Fruit fly (Drosophila melanogaster) whole organism, embryonic: ENCODE measurements around the gene H2.0.

Source experiments
- Atf3 ChIP-seq: fragments of 200-800 bp; sonication (Bioruptor generic); optimal IDR thresholded peaks from 3 replicates; lab custom pipeline; 2016; ENCODE audit warnings: missing biosample characterization, missing genetic modification characterization
- Atf6 ChIP-seq: fragments of 200-800 bp; sonication (Bioruptor generic); IDR thresholded peaks from 2 replicates; pipeline ENCODE4 v1.3.6; 2022; ENCODE audit warnings: missing biosample characterization, missing genetic modification characterization
- BEAF-32 ChIP-seq: fragments of 200-800 bp; sonication (Bioruptor generic); optimal IDR thresholded peaks from 3 replicates; lab custom pipeline; 2017; ENCODE audit warnings: missing biosample characterization, missing genetic modification characterization, mild to moderate bottlenecking, moderate library complexity, missing genetic modification reagents
- CG11456 ChIP-seq: fragments of 200-800 bp; sonication (Bioruptor generic); IDR thresholded peaks from 3 replicates; pipeline ENCODE4 v1.3.6; 2022; ENCODE audit warnings: missing biosample characterization, missing genetic modification characterization
- CG12391 ChIP-seq: fragments of 200-800 bp; sonication (Bioruptor generic); optimal IDR thresholded peaks from 3 replicates; lab custom pipeline; 2018; ENCODE audit warnings: missing biosample characterization, mild to moderate bottlenecking, missing genetic modification characterization, moderate library complexity
- CG13296 ChIP-seq: fragments of 200-800 bp; sonication (Bioruptor generic); optimal IDR thresholded peaks from 3 replicates; lab custom pipeline; 2018; ENCODE audit warnings: missing biosample characterization, mild to moderate bottlenecking, missing genetic modification characterization
- CG14050 ChIP-seq: fragments of 200-800 bp; sonication (Bioruptor generic); IDR thresholded peaks from 3 replicates; pipeline ENCODE4 v1.3.6; 2022; ENCODE audit warnings: missing biosample characterization, missing genetic modification characterization
- CG15011 ChIP-seq: fragments of 200-800 bp; sonication (Bioruptor generic); optimal IDR thresholded peaks from 3 replicates; lab custom pipeline; 2018; ENCODE audit warnings: missing biosample characterization, mild to moderate bottlenecking, missing genetic modification characterization
- CG1529 ChIP-seq: fragments of 200-800 bp; sonication (Bioruptor generic); optimal IDR thresholded peaks from 3 replicates; lab custom pipeline; 2018; ENCODE audit warnings: missing biosample characterization, missing genetic modification characterization
- CG15479 ChIP-seq: fragments of 200-800 bp; sonication (Bioruptor generic); optimal IDR thresholded peaks from 3 replicates; lab custom pipeline; 2019; ENCODE audit warnings: missing biosample characterization, mild to moderate bottlenecking, missing genetic modification characterization, moderate library complexity
- CG1602 ChIP-seq: fragments of 200-800 bp; sonication (Bioruptor generic); optimal IDR thresholded peaks from 3 replicates; lab custom pipeline; 2016; ENCODE audit warnings: missing biosample characterization, missing genetic modification characterization
- CG18011 ChIP-seq: fragments of 200-800 bp; sonication (Bioruptor generic); optimal IDR thresholded peaks from 2 replicates; lab custom pipeline; 2017; ENCODE audit warnings: missing biosample characterization, missing genetic modification characterization, mild to moderate bottlenecking, moderate library complexity, missing genotype
- CG18619 ChIP-seq: fragments of 200-800 bp; sonication (Bioruptor generic); optimal IDR thresholded peaks from 3 replicates; lab custom pipeline; 2017; ENCODE audit warnings: missing biosample characterization, mild to moderate bottlenecking, missing genetic modification characterization
- CG2116 ChIP-seq: fragments of 200-800 bp; sonication (Bioruptor generic); optimal IDR thresholded peaks from 3 replicates; lab custom pipeline; 2018; ENCODE audit warnings: missing biosample characterization, mild to moderate bottlenecking, missing genetic modification characterization
- CG31365 ChIP-seq: fragments of 200-800 bp; sonication (Bioruptor generic); optimal IDR thresholded peaks from 2 replicates; lab custom pipeline; 2018; ENCODE audit warnings: missing biosample characterization, mild to moderate bottlenecking, missing genetic modification characterization
- CG3847 ChIP-seq: fragments of 200-800 bp; sonication (Bioruptor generic); IDR thresholded peaks from 2 replicates; pipeline ENCODE4 v1.3.6; 2022; ENCODE audit warnings: missing biosample characterization, missing genetic modification characterization
- CG4282 ChIP-seq: fragments of 200-800 bp; sonication (Bioruptor generic); optimal IDR thresholded peaks from 2 replicates; lab custom pipeline; 2016; ENCODE audit warnings: missing biosample characterization, missing genetic modification characterization
- CG6683 ChIP-seq: fragments of 200-800 bp; sonication (Bioruptor generic); optimal IDR thresholded peaks from 2 replicates; lab custom pipeline; 2017; ENCODE audit warnings: missing biosample characterization, mild to moderate bottlenecking, missing genetic modification characterization, missing genetic modification reagents
- CG8388 ChIP-seq: fragments of 200-800 bp; sonication (Bioruptor generic); optimal IDR thresholded peaks from 2 replicates; lab custom pipeline; 2019; ENCODE audit warnings: missing biosample characterization, mild to moderate bottlenecking, missing genetic modification characterization, moderate library complexity
- CTCF ChIP-seq: fragments of 200-800 bp; sonication (Bioruptor generic); optimal IDR thresholded peaks from 2 replicates; lab custom pipeline; 2017; ENCODE audit warnings: missing biosample characterization, mild to moderate bottlenecking, missing genetic modification characterization, moderate library complexity
- Dll ChIP-seq: fragments of 200-800 bp; sonication (Bioruptor generic); IDR thresholded peaks from 4 replicates; pipeline ENCODE4 v1.3.6; 2022; ENCODE audit warnings: missing biosample characterization, missing genetic modification characterization; ENCODE audit not compliant: partially characterized antibody
- Fer1 ChIP-seq: fragments of 200-800 bp; sonication (Bioruptor generic); optimal IDR thresholded peaks from 2 replicates; lab custom pipeline; 2017; ENCODE audit warnings: missing biosample characterization, mild to moderate bottlenecking, missing genetic modification characterization
- HLH4C ChIP-seq: fragments of 200-800 bp; sonication (Bioruptor generic); IDR thresholded peaks from 3 replicates; pipeline ENCODE4 v1.3.6; 2022; ENCODE audit warnings: missing biosample characterization, missing genetic modification characterization; ENCODE audit not compliant: partially characterized antibody
- HLHmδ ChIP-seq: fragments of 200-800 bp; sonication (Bioruptor generic); optimal IDR thresholded peaks from 2 replicates; lab custom pipeline; 2018; ENCODE audit warnings: missing biosample characterization, mild to moderate bottlenecking, missing genetic modification characterization, moderate library complexity
- Hey ChIP-seq: fragments of 200-800 bp; sonication (Bioruptor generic); optimal IDR thresholded peaks from 3 replicates; lab custom pipeline; 2018; ENCODE audit warnings: missing biosample characterization, mild to moderate bottlenecking, missing genetic modification characterization
- Lhr ChIP-seq: fragments of 200-800 bp; sonication (Bioruptor generic); optimal IDR thresholded peaks from 3 replicates; lab custom pipeline; 2017; ENCODE audit warnings: mild to moderate bottlenecking, missing biosample characterization, missing genetic modification reagents, missing genetic modification characterization
- MBD-R2 ChIP-seq: fragments of 200-800 bp; sonication (Bioruptor generic); IDR thresholded peaks from 2 replicates; pipeline ENCODE4 v1.3.6; 2022; ENCODE audit warnings: missing biosample characterization, missing genetic modification characterization
- NC2α ChIP-seq: fragments of 200-800 bp; sonication (Bioruptor generic); optimal IDR thresholded peaks from 2 replicates; lab custom pipeline; 2016; ENCODE audit warnings: missing biosample characterization, missing genetic modification characterization
- NfI ChIP-seq: fragments of 200-800 bp; sonication (Bioruptor generic); optimal IDR thresholded peaks from 3 replicates; lab custom pipeline; 2018; ENCODE audit warnings: missing biosample characterization, mild to moderate bottlenecking, missing genetic modification characterization, moderate library complexity
- Sox102F ChIP-seq: fragments of 200-800 bp; sonication (Bioruptor generic); optimal IDR thresholded peaks from 2 replicates; lab custom pipeline; 2018; ENCODE audit warnings: missing biosample characterization, mild to moderate bottlenecking, missing genetic modification characterization, moderate library complexity
- YL-1 ChIP-seq: fragments of 200-800 bp; sonication (Bioruptor generic); optimal IDR thresholded peaks from 3 replicates; lab custom pipeline; 2017; ENCODE audit warnings: missing biosample characterization, mild to moderate bottlenecking, missing genetic modification characterization
- abd-A ChIP-seq: fragments of 200-800 bp; sonication (Bioruptor generic); optimal IDR thresholded peaks from 3 replicates; lab custom pipeline; 2019; ENCODE audit warnings: missing biosample characterization, mild to moderate bottlenecking, missing genetic modification characterization, moderate library complexity
- ap ChIP-seq: fragments of 200-800 bp; sonication (Bioruptor generic); IDR thresholded peaks from 2 replicates; pipeline ENCODE4 v1.3.6; 2022; ENCODE audit warnings: missing biosample characterization, missing genetic modification characterization
- bcd ChIP-seq: fragments of 200-800 bp; sonication (Bioruptor generic); optimal IDR thresholded peaks from 2 replicates; lab custom pipeline; 2017; ENCODE audit warnings: missing biosample characterization, mild to moderate bottlenecking, missing genetic modification characterization
- bsh ChIP-seq, 2 experiments: fragments of 200-800 bp; sonication (Bioruptor generic); optimal IDR thresholded peaks; 2 replicates each; lab custom pipeline; 2017 to 2018; ENCODE audit warnings: mild to moderate bottlenecking in 2 of 2, missing biosample characterization in 2 of 2, missing genetic modification characterization in 2 of 2, moderate library complexity in 1 of 2
- dan ChIP-seq: fragments of 200-800 bp; sonication (Bioruptor generic); IDR thresholded peaks from 2 replicates; pipeline ENCODE4 v1.3.6; 2022; ENCODE audit warnings: missing biosample characterization, missing genetic modification characterization
- dmrt11E ChIP-seq: fragments of 200-800 bp; sonication (Bioruptor generic); optimal IDR thresholded peaks from 3 replicates; lab custom pipeline; 2018; ENCODE audit warnings: missing biosample characterization, mild to moderate bottlenecking, missing genetic modification characterization, moderate library complexity
- en ChIP-seq: fragments of 200-800 bp; sonication (Bioruptor generic); optimal IDR thresholded peaks from 2 replicates; lab custom pipeline; 2016; ENCODE audit warnings: missing biosample characterization, missing genetic modification characterization
- fd64A ChIP-seq: fragments of 200-800 bp; sonication (Bioruptor generic); optimal IDR thresholded peaks from 3 replicates; lab custom pipeline; 2018; ENCODE audit warnings: missing biosample characterization, mild to moderate bottlenecking, missing genetic modification characterization
- grau ChIP-seq: fragments of 200-800 bp; optimal IDR thresholded peaks from 3 replicates; lab custom pipeline; 2019; ENCODE audit warnings: missing biosample characterization, mild to moderate bottlenecking, missing genetic modification characterization, moderate library complexity
- hb ChIP-seq: fragments of 200-800 bp; sonication (Bioruptor generic); IDR thresholded peaks from 3 replicates; pipeline ENCODE4 v1.3.6; 2022; ENCODE audit warnings: missing biosample characterization, missing genetic modification characterization; ENCODE audit not compliant: partially characterized antibody
- jigr1 ChIP-seq: fragments of 200-800 bp; sonication (Bioruptor generic); IDR thresholded peaks from 3 replicates; pipeline ENCODE4 v1.3.6; 2022; ENCODE audit warnings: missing biosample characterization, missing genetic modification characterization
- lola ChIP-seq, 3 experiments: fragments of >200 bp in 2 of 3; fragments of 200-800 bp in 1 of 3; sonication (Bioruptor generic) in 1 of 3; optimal IDR thresholded peaks; 2 replicates each; lab custom pipeline; 2017 to 2019; ENCODE audit warnings: missing biosample characterization in 3 of 3, missing genetic modification characterization in 3 of 3, mild to moderate bottlenecking in 1 of 3, moderate library complexity in 1 of 3
- nerfin-1 ChIP-seq: fragments of 200-800 bp; sonication (Bioruptor generic); optimal IDR thresholded peaks from 3 replicates; lab custom pipeline; 2019; ENCODE audit warnings: missing biosample characterization, mild to moderate bottlenecking, missing genetic modification characterization, moderate library complexity
- schlank ChIP-seq: fragments of 200-800 bp; sonication (Bioruptor generic); optimal IDR thresholded peaks from 2 replicates; lab custom pipeline; 2018; ENCODE audit warnings: missing biosample characterization, mild to moderate bottlenecking, missing genetic modification characterization
- sima ChIP-seq: fragments of 200-800 bp; sonication (Bioruptor generic); optimal IDR thresholded peaks from 2 replicates; lab custom pipeline; 2016; ENCODE audit warnings: missing biosample characterization, missing genetic modification characterization
- sisA ChIP-seq: fragments of 200-800 bp; sonication (Bioruptor generic); IDR thresholded peaks from 2 replicates; pipeline ENCODE4 v1.3.6; 2022; ENCODE audit warnings: missing biosample characterization, missing genetic modification characterization
- so ChIP-seq: fragments of 200-800 bp; sonication (Bioruptor generic); IDR thresholded peaks from 3 replicates; pipeline ENCODE4 v1.3.6; 2022; ENCODE audit warnings: missing biosample characterization, missing genetic modification characterization
- sug ChIP-seq: fragments of 200-800 bp; optimal IDR thresholded peaks from 2 replicates; lab custom pipeline; 2019; ENCODE audit warnings: missing biosample characterization, mild to moderate bottlenecking, missing genetic modification characterization, moderate library complexity
- twi ChIP-seq: fragments of 200-800 bp; optimal IDR thresholded peaks from 2 replicates; lab custom pipeline; 2019; ENCODE audit warnings: missing biosample characterization, mild to moderate bottlenecking, missing genetic modification characterization, moderate library complexity
- zf30C ChIP-seq: fragments of 200-800 bp; sonication (Bioruptor generic); optimal IDR thresholded peaks from 3 replicates; lab custom pipeline; 2018; ENCODE audit warnings: missing biosample characterization, mild to moderate bottlenecking, missing genetic modification characterization

Gene H2.0

dm6 chr2L:6036710-6037109 is 17.5 kb upstream of the H2.0 start, which contains the start of gene mtm (continued):
- TF ChIP-seq fd64A (no peak), NfI (GFP tag; lab: Kevin White, UChicago) (no peak), CG18011 (GFP tag; lab: Kevin White, UChicago) (no peak), HLHmδ (GFP tag; lab: Kevin White, UChicago) (no peak), Atf3 (GFP tag; lab: Kevin White, UChicago) (no peak), Dll (0 out of 4 replicates have a peak, but pooled peaks have one; percentile 19), bsh (GFP tag; optimal IDR thresholded peaks at IDR 0.05; lab: Kevin White, UChicago) (no peak), CG8388 (GFP tag; lab: Kevin White, UChicago) (no peak), grau (tag; lab: Kevin White, UChicago) (no peak), BEAF-32 (peak; percentile 3), Sox102F (no peak), CG1529 (GFP tag; lab: Kevin White, UChicago) (no peak), abd-A (tag; lab: Kevin White, UChicago) (no peak), so (no peak), lola (GFP tag; optimal IDR thresholded peaks at IDR 0.05; lab: Kevin White, UChicago) (no peak), hb (GFP tag; lab: Robert Waterston, UW) (no peak), CG3847 (GFP tag; lab: Robert Waterston, UW) (no peak), sisA (GFP tag; lab: Robert Waterston, UW) (no peak), CG12391 (tag; lab: Kevin White, UChicago) (no peak), NC2α (no peak), zf30C (GFP tag; lab: Kevin White, UChicago) (no peak), Atf6 (GFP tag; lab: Robert Waterston, UW) (no peak), nerfin-1 (tag; lab: Kevin White, UChicago) (peak; percentile 69), en (GFP tag; lab: Kevin White, UChicago) (no peak), CG1602 (GFP tag; lab: Kevin White, UChicago) (no peak), ap (GFP tag; lab: Robert Waterston, UW) (no peak), schlank (tag; lab: Kevin White, UChicago) (no peak), sima (GFP tag; lab: Kevin White, UChicago) (no peak), Hey (tag; lab: Kevin White, UChicago) (no peak), CG15011 (GFP tag; lab: Kevin White, UChicago) (no peak), dmrt11E (tag; lab: Kevin White, UChicago) (no peak), HLH4C (GFP tag; lab: Robert Waterston, UW) (no peak), Lhr (GFP tag; lab: Kevin White, UChicago) (no peak), twi (no peak), CG11456 (GFP tag; lab: Robert Waterston, UW) (no peak), jigr1 (GFP tag; lab: Robert Waterston, UW) (no peak), CG2116 (GFP tag; lab: Kevin White, UChicago) (peak; percentile 12), bcd (no peak), CG13296 (GFP tag; lab: Kevin White, UChicago) (no peak), CG31365 (no peak), Fer1 (GFP tag; lab: Kevin White, UChicago) (no peak), CTCF (GFP tag; lab: Kevin White, UChicago) (no peak), MBD-R2 (GFP tag; lab: Robert Waterston, UW) (peak; percentile 95), CG18619 (GFP tag; lab: Kevin White, UChicago) (no peak), CG4282 (GFP tag; lab: Kevin White, UChicago) (no peak), sug (tag; lab: Kevin White, UChicago) (no peak), CG6683 (GFP tag; lab: Kevin White, UChicago) (no peak), CG14050 (no peak), YL-1 (GFP tag; lab: Kevin White, UChicago) (peak; percentile 47), CG15479 (GFP tag; lab: Kevin White, UChicago) (no peak), dan (GFP tag; lab: Robert Waterston, UW) (no peak)
